Fruit fly (Drosophila melanogaster) whole organism, embryonic: ENCODE results near the gene TH1.

Source experiments
- C15 ChIP-seq: fragments of 200-800 bp; sonication (Bioruptor generic); IDR thresholded peaks from 3 replicates; pipeline ENCODE4 v1.3.6; 2022; ENCODE audit warnings: missing biosample characterization, missing genetic modification characterization
- CG10147 ChIP-seq: fragments of 200-800 bp; sonication (Bioruptor generic); optimal IDR thresholded peaks from 2 replicates; lab custom pipeline; 2019; ENCODE audit warnings: missing biosample characterization, mild to moderate bottlenecking, missing genetic modification characterization, moderate library complexity
- CG10267 ChIP-seq: fragments of 200-800 bp; sonication (Bioruptor generic); optimal IDR thresholded peaks from 2 replicates; lab custom pipeline; 2018; ENCODE audit warnings: missing biosample characterization, mild to moderate bottlenecking, missing genetic modification characterization, moderate library complexity
- CG10321 ChIP-seq: fragments of 200-800 bp; sonication (Bioruptor generic); IDR thresholded peaks from 2 replicates; pipeline ENCODE4 v1.3.6; 2022; ENCODE audit warnings: missing biosample characterization, missing genetic modification characterization
- CG10431 ChIP-seq: fragments of 200-800 bp; sonication (Bioruptor generic); optimal IDR thresholded peaks from 3 replicates; lab custom pipeline; 2018; ENCODE audit warnings: missing biosample characterization, mild to moderate bottlenecking, missing genetic modification characterization
- CG10959 ChIP-seq: fragments of 200-800 bp; sonication (Bioruptor generic); IDR thresholded peaks from 2 replicates; pipeline ENCODE4 v1.3.6; 2022; ENCODE audit warnings: missing biosample characterization, missing genetic modification characterization
- CG11696 ChIP-seq: fragments of 200-800 bp; sonication (Bioruptor generic); IDR thresholded peaks from 2 replicates; pipeline ENCODE4 v1.3.6; 2022; ENCODE audit warnings: missing biosample characterization, missing genetic modification characterization
- CG12155 ChIP-seq: fragments of 200-800 bp; sonication (Bioruptor generic); optimal IDR thresholded peaks from 3 replicates; lab custom pipeline; 2016; ENCODE audit warnings: missing biosample characterization, missing genetic modification characterization
- CG12659 ChIP-seq: fragments of 200-800 bp; sonication (Bioruptor generic); optimal IDR thresholded peaks from 3 replicates; lab custom pipeline; 2017; ENCODE audit warnings: mild to moderate bottlenecking, missing biosample characterization, missing genetic modification reagents, missing genetic modification characterization
- CG14014 ChIP-seq: fragments of 200-800 bp; sonication (Bioruptor generic); IDR thresholded peaks from 2 replicates; pipeline ENCODE4 v1.3.6; 2022; ENCODE audit warnings: missing biosample characterization, missing genetic modification characterization
- CG14710 ChIP-seq: fragments of 200-800 bp; sonication (Bioruptor generic); optimal IDR thresholded peaks from 3 replicates; lab custom pipeline; 2019; ENCODE audit warnings: missing biosample characterization, mild to moderate bottlenecking, missing genetic modification characterization, moderate library complexity
- CG16779 ChIP-seq: fragments of 200-800 bp; sonication (Bioruptor generic); IDR thresholded peaks from 2 replicates; pipeline ENCODE4 v1.3.6; 2022; ENCODE audit warnings: missing biosample characterization, missing genetic modification characterization
- CG17612 ChIP-seq: fragments of 200-800 bp; sonication (Bioruptor generic); IDR thresholded peaks from 2 replicates; pipeline ENCODE4 v1.3.6; 2022; ENCODE audit warnings: missing biosample characterization, missing genetic modification characterization
- CG18476 ChIP-seq: fragments of 200-800 bp; sonication (Bioruptor generic); optimal IDR thresholded peaks from 2 replicates; lab custom pipeline; 2016; ENCODE audit warnings: missing biosample characterization, mild to moderate bottlenecking, missing genetic modification characterization
- CG18764 ChIP-seq: fragments of 200-800 bp; sonication (Bioruptor generic); optimal IDR thresholded peaks from 3 replicates; lab custom pipeline; 2016; ENCODE audit warnings: missing biosample characterization, missing genetic modification characterization
- CG2202 ChIP-seq: fragments of 200-800 bp; sonication (Bioruptor generic); optimal IDR thresholded peaks from 2 replicates; lab custom pipeline; 2018; ENCODE audit warnings: missing biosample characterization, mild to moderate bottlenecking, missing genetic modification characterization
- CG2712 ChIP-seq: fragments of 200-800 bp; optimal IDR thresholded peaks from 3 replicates; lab custom pipeline; 2019; ENCODE audit warnings: missing biosample characterization, mild to moderate bottlenecking, missing genetic modification characterization, moderate library complexity
- CG32772 ChIP-seq: fragments of 200-800 bp; sonication (Bioruptor generic); IDR thresholded peaks from 2 replicates; pipeline ENCODE4 v1.3.6; 2022; ENCODE audit warnings: missing biosample characterization, missing genetic modification characterization
- CG3838 ChIP-seq: fragments of 200-800 bp; sonication (Bioruptor generic); optimal IDR thresholded peaks from 3 replicates; lab custom pipeline; 2016; ENCODE audit warnings: missing biosample characterization, missing genetic modification characterization
- CG4730 ChIP-seq: fragments of 200-800 bp; sonication (Bioruptor generic); IDR thresholded peaks from 2 replicates; pipeline ENCODE4 v1.3.6; 2022; ENCODE audit warnings: missing biosample characterization, missing genetic modification characterization
- CG8388 ChIP-seq: fragments of 200-800 bp; sonication (Bioruptor generic); optimal IDR thresholded peaks from 2 replicates; lab custom pipeline; 2019; ENCODE audit warnings: missing biosample characterization, mild to moderate bottlenecking, missing genetic modification characterization, moderate library complexity
- CG8478 ChIP-seq: fragments of >200 bp; optimal IDR thresholded peaks from 2 replicates; lab custom pipeline; 2018
- CG8924 ChIP-seq: fragments of 200-800 bp; optimal IDR thresholded peaks from 3 replicates; lab custom pipeline; 2019; ENCODE audit warnings: missing biosample characterization, mild to moderate bottlenecking, missing genetic modification characterization, moderate library complexity
- Dek ChIP-seq: fragments of 200-800 bp; sonication (Bioruptor generic); optimal IDR thresholded peaks from 3 replicates; lab custom pipeline; 2019; ENCODE audit warnings: missing biosample characterization, mild to moderate bottlenecking, missing genetic modification characterization, moderate library complexity
- Fer2 ChIP-seq: fragments of 200-800 bp; sonication (Bioruptor generic); optimal IDR thresholded peaks from 2 replicates; lab custom pipeline; 2018; ENCODE audit warnings: missing biosample characterization, mild to moderate bottlenecking, missing genetic modification characterization, moderate library complexity
- Gug ChIP-seq: fragments of 200-800 bp; sonication (Bioruptor generic); IDR thresholded peaks from 4 replicates; pipeline ENCODE4 v1.3.6; 2022; ENCODE audit warnings: missing biosample characterization, missing genetic modification characterization
- H15 ChIP-seq: fragments of 200-800 bp; sonication (Bioruptor generic); IDR thresholded peaks from 3 replicates; pipeline ENCODE4 v1.3.6; 2022; ENCODE audit warnings: missing biosample characterization, missing genetic modification characterization
- HLHmδ ChIP-seq: fragments of 200-800 bp; sonication (Bioruptor generic); optimal IDR thresholded peaks from 2 replicates; lab custom pipeline; 2018; ENCODE audit warnings: missing biosample characterization, mild to moderate bottlenecking, missing genetic modification characterization, moderate library complexity
- MBD-R2 ChIP-seq: fragments of 200-800 bp; sonication (Bioruptor generic); IDR thresholded peaks from 2 replicates; pipeline ENCODE4 v1.3.6; 2022; ENCODE audit warnings: missing biosample characterization, missing genetic modification characterization
- MESR4 ChIP-seq: fragments of 200-800 bp; sonication (Bioruptor generic); optimal IDR thresholded peaks from 2 replicates; lab custom pipeline; 2018; ENCODE audit warnings: missing biosample characterization, mild to moderate bottlenecking, missing genetic modification characterization, moderate library complexity
- Nf-YA ChIP-seq: fragments of 200-800 bp; sonication (Bioruptor generic); IDR thresholded peaks from 2 replicates; pipeline ENCODE4 v1.3.6; 2022; ENCODE audit warnings: missing biosample characterization, missing genetic modification characterization
- aop ChIP-seq: fragments of 200-800 bp; sonication (Bioruptor generic); IDR thresholded peaks from 2 replicates; pipeline ENCODE4 v1.3.6; 2022; ENCODE audit warnings: missing biosample characterization, missing genetic modification characterization
- br ChIP-seq: fragments of >200 bp; optimal IDR thresholded peaks from 2 replicates; lab custom pipeline; 2017
- cato ChIP-seq: fragments of 200-800 bp; sonication (Bioruptor generic); optimal IDR thresholded peaks from 2 replicates; lab custom pipeline; 2016; ENCODE audit warnings: missing biosample characterization, missing genetic modification characterization, borderline replicate concordance
- chn ChIP-seq: fragments of 200-800 bp; sonication (Bioruptor generic); optimal IDR thresholded peaks from 2 replicates; lab custom pipeline; 2016; ENCODE audit warnings: missing biosample characterization, missing genetic modification characterization
- gce ChIP-seq: fragments of 200-800 bp; sonication (Bioruptor generic); IDR thresholded peaks from 3 replicates; pipeline ENCODE4 v1.3.6; 2022; ENCODE audit warnings: missing biosample characterization, missing genetic modification characterization
- grn ChIP-seq: fragments of 200-800 bp; sonication (Bioruptor generic); optimal IDR thresholded peaks from 3 replicates; lab custom pipeline; 2017; ENCODE audit warnings: missing biosample characterization, missing genetic modification characterization
- inv ChIP-seq: fragments of 200-800 bp; sonication (Bioruptor generic); IDR thresholded peaks from 2 replicates; pipeline ENCODE4 v1.3.6; 2022; ENCODE audit warnings: missing biosample characterization, missing genetic modification characterization; ENCODE audit not compliant: partially characterized antibody
- kay ChIP-seq: fragments of 200-800 bp; sonication (Bioruptor generic); optimal IDR thresholded peaks from 2 replicates; lab custom pipeline; 2016; ENCODE audit warnings: missing biosample characterization, missing genetic modification characterization
- knrl ChIP-seq: fragments of 200-800 bp; sonication (Bioruptor generic); IDR thresholded peaks from 3 replicates; pipeline ENCODE4 v1.3.6; 2022; ENCODE audit warnings: missing biosample characterization, missing genetic modification characterization; ENCODE audit not compliant: partially characterized antibody
- lmd ChIP-seq: fragments of 200-800 bp; sonication (Bioruptor generic); IDR thresholded peaks from 2 replicates; pipeline ENCODE4 v1.3.6; 2022; ENCODE audit warnings: missing biosample characterization, missing genetic modification characterization
- maf-S ChIP-seq: fragments of 200-800 bp; sonication (Bioruptor generic); optimal IDR thresholded peaks from 2 replicates; lab custom pipeline; 2016; ENCODE audit warnings: missing biosample characterization, missing genetic modification characterization
- odd ChIP-seq: fragments of 200-800 bp; sonication (Bioruptor generic); optimal IDR thresholded peaks from 2 replicates; lab custom pipeline; 2017; ENCODE audit warnings: missing biosample characterization, mild to moderate bottlenecking, missing genetic modification characterization
- org-1 ChIP-seq: fragments of 200-800 bp; sonication (Bioruptor generic); optimal IDR thresholded peaks from 2 replicates; lab custom pipeline; 2017; ENCODE audit warnings: missing biosample characterization, missing genetic modification characterization
- prd ChIP-seq, 3 experiments: fragments of >200 bp in 2 of 3; fragments of 200-800 bp in 1 of 3; sonication (Bioruptor generic) in 1 of 3; optimal IDR thresholded peaks in 2 of 3; IDR thresholded peaks in 1 of 3; 2 replicates in 2 of 3; 3 replicates in 1 of 3; pipeline versions ENCODE4 v1.3.6 to Lab custom; 2017 to 2022; ENCODE audit warnings: missing biosample characterization in 1 of 3, missing genetic modification characterization in 1 of 3
- row ChIP-seq: fragments of 200-800 bp; sonication (Bioruptor generic); IDR thresholded peaks from 3 replicates; pipeline ENCODE4 v1.3.6; 2022; ENCODE audit warnings: missing biosample characterization, missing genetic modification characterization
- sens ChIP-seq: fragments of 200-800 bp; sonication (Bioruptor generic); peaks from one replicate; lab custom pipeline; 2016; ENCODE audit warnings: missing biosample characterization, missing genetic modification characterization
- stwl ChIP-seq: fragments of 200-800 bp; sonication (Bioruptor generic); optimal IDR thresholded peaks from 3 replicates; lab custom pipeline; 2018; ENCODE audit warnings: missing biosample characterization, mild to moderate bottlenecking, missing genetic modification characterization, moderate library complexity
- trem ChIP-seq: fragments of 200-800 bp; optimal IDR thresholded peaks from 3 replicates; lab custom pipeline; 2019; ENCODE audit warnings: missing biosample characterization, mild to moderate bottlenecking, missing genetic modification characterization, moderate library complexity
- zf30C ChIP-seq: fragments of 200-800 bp; sonication (Bioruptor generic); optimal IDR thresholded peaks from 3 replicates; lab custom pipeline; 2018; ENCODE audit warnings: missing biosample characterization, mild to moderate bottlenecking, missing genetic modification characterization

Gene TH1

DNA sequence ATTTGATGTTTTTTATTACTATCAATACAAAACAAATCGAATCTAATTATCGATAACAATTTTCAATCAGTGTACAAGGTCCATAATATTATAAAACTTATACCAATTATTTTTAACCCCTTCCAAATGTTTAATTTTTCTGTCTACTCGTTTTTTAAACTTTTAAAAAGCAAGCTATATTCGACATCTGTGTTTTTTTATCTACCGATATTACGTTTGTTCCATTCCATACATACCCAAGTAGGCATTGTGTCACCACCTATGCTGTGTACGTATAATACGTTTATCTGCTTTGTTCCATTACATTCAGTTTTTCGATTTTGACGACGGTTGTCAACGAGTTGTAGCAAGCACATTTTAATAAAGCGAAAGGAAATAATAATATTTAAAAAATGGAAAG lies 29.9 kb downstream of the TH1 start, which contains the start of gene nonA (continued):
- TF ChIP-seq CG10431 (GFP tag; lab: Kevin White, UChicago): peak; percentile 12
- TF ChIP-seq CG8924 (tag; lab: Kevin White, UChicago): peak; percentile 22
- TF ChIP-seq zf30C (GFP tag; lab: Kevin White, UChicago): no peak
- TF ChIP-seq kay (GFP tag; lab: Kevin White, UChicago): no peak
- no peak for TF ChIP-seq sens (GFP tag; lab: Kevin White, UChicago)
- TF ChIP-seq aop (GFP tag; lab: Robert Waterston, UW): no peak
- no peak for TF ChIP-seq Gug (GFP tag; lab: Robert Waterston, UW)
- no peak for TF ChIP-seq CG8478 (lab: Kevin White, UChicago)
- TF ChIP-seq CG4730: no peak
- TF ChIP-seq cato (GFP tag; lab: Kevin White, UChicago): no peak
- no peak for TF ChIP-seq CG10959 (GFP tag; lab: Robert Waterston, UW)
- peak; percentile 22 for TF ChIP-seq trem (tag; lab: Kevin White, UChicago)
- TF ChIP-seq Dek (tag; lab: Kevin White, UChicago): no peak
- TF ChIP-seq CG14710 (tag; lab: Kevin White, UChicago): peak; percentile 60
- peak; percentile 13 for TF ChIP-seq CG10267 (tag; lab: Kevin White, UChicago)
- TF ChIP-seq CG17612 (GFP tag; lab: Robert Waterston, UW): no peak
- TF ChIP-seq CG18476 (GFP tag; lab: Kevin White, UChicago): no peak
- no peak for TF ChIP-seq maf-S (GFP tag; lab: Kevin White, UChicago)
- no peak for TF ChIP-seq H15
- no peak for TF ChIP-seq CG18764 (GFP tag; lab: Kevin White, UChicago)
- TF ChIP-seq org-1 (GFP tag; lab: Kevin White, UChicago): no peak
- peak; percentile 60; the same call in 1 of the 3 replicates for TF ChIP-seq row (GFP tag; lab: Robert Waterston, UW)
- TF ChIP-seq MESR4 (GFP tag; lab: Kevin White, UChicago): peak; percentile 58
- peak; percentile 48 for TF ChIP-seq CG12659
- no peak for TF ChIP-seq knrl (GFP tag; lab: Robert Waterston, UW)
- no peak for TF ChIP-seq lmd
- peak; percentile 30 for TF ChIP-seq MBD-R2 (GFP tag; lab: Robert Waterston, UW)
- TF ChIP-seq stwl (tag; lab: Kevin White, UChicago): peak; percentile 9
- TF ChIP-seq, all 482 proteins: peak for 32

DNA sequence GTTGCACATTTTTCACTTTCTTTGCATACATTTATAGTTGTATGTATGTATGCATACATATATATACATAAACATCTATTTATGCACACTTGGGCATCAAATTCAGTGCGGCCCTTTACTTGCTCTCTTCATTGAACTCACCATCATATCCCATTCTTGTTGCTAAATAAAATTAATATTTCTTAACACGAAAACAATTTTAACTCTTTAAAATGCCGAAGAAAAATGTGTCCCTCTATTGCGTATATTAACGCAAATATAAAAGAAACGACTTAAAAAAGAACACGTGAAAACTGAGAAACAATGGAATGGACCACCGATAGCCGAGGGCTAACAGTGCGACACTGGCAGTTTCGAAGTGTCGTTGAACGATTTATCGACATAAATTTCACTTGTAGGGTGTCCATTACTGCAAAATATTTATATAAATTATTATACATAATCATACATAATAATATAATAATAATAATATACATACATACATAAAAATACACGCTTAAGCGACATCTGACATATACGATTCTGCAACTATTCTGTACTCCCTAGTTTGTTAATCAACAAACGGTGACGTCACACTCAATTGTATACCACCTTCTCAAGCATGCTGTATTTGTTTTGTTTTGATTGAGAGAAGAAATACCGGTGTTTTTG lies 32.4 kb downstream of the TH1 start, which contains the start of the genes U2af50 and PIG-Q:
Gene U2af50, minus strand, starts transcription at position 370 of the 651 bp plus-strand sequence.
Gene PIG-Q, plus strand, starts transcription at position 474 of the 651 bp plus-strand sequence.
- TF ChIP-seq Nf-YA (GFP tag; lab: Robert Waterston, UW) (peak; percentile 79), CG14014 (GFP tag; lab: Robert Waterston, UW) (peak; percentile 92), chn (GFP tag; lab: Kevin White, UChicago) (peak; percentile 56), gce (no peak; the same call in 2 of the 3 replicates), inv (peak; percentile 47; the same call in 1 of the 2 replicates), grn (GFP tag; lab: Kevin White, UChicago) (no peak), odd (GFP tag; lab: Kevin White, UChicago) (peak; percentile 83), br (lab: Kevin White, UChicago) (no peak), HLHmδ (GFP tag; lab: Kevin White, UChicago) (no peak), CG12155 (GFP tag; lab: Kevin White, UChicago) (peak; percentile 89), CG16779 (GFP tag; lab: Robert Waterston, UW) (no peak; the same call in 1 of the 2 replicates), CG8388 (peak; percentile 93), Fer2 (tag; lab: Kevin White, UChicago) (peak; percentile 78), prd (optimal IDR thresholded peaks at IDR 0.05; lab: Kevin White, UChicago) (no peak), prd (GFP tag; IDR thresholded peaks at IDR 0.05; lab: Robert Waterston, UW) (peak; percentile 96), CG10147 (peak; percentile 88), CG3838 (peak; percentile 60), CG2712 (peak; percentile 96), lmd (no peak; the same call in 1 of the 2 replicates), CG10321 (GFP tag; lab: Robert Waterston, UW) (no peak), C15 (peak; percentile 73; the same call in 1 of the 3 replicates), CG2202 (tag; lab: Kevin White, UChicago) (peak; percentile 85), CG11696 (GFP tag; lab: Robert Waterston, UW) (peak; percentile 76; the same call in 1 of the 2 replicates), CG32772 (no peak)
